Fruit fly (Drosophila melanogaster): ENCODE results near the gene CG14864.

Gene CG14864

dm6 chr3R:15268426-15268825, at the start of gene CG14864, which contains the start of gene Zip88E:
Gene CG14864 (minus strand): TSS chr3R:15268538.
Gene Zip88E (plus strand): TSS chr3R:15268662.
- no peak for TF ChIP-seq CG12768 (GFP tag; optimal IDR thresholded peaks at IDR 0.05)
- no peak for TF ChIP-seq CG7045 (GFP tag; optimal IDR thresholded peaks at IDR 0.05)
- TF ChIP-seq CG1620 (GFP tag; optimal IDR thresholded peaks at IDR 0.05) = no peak
- no peak for TF ChIP-seq pad (GFP tag; optimal IDR thresholded peaks at IDR 0.05)
- TF ChIP-seq bab1 (GFP tag; optimal IDR thresholded peaks at IDR 0.05) = peak; percentile 16
- TF ChIP-seq cnc (optimal IDR thresholded peaks at IDR 0.05) = no peak

- TF ChIP-seq CG7045 (GFP tag; optimal IDR thresholded peaks at IDR 0.05) = no peak
Observed at dm6 chr3R:15316326-15316725, 48.0 kb upstream of the CG14864 start, which contains the start of gene CG14866. Gene CG14866 (plus strand): TSS chr3R:15316471.

DNA sequence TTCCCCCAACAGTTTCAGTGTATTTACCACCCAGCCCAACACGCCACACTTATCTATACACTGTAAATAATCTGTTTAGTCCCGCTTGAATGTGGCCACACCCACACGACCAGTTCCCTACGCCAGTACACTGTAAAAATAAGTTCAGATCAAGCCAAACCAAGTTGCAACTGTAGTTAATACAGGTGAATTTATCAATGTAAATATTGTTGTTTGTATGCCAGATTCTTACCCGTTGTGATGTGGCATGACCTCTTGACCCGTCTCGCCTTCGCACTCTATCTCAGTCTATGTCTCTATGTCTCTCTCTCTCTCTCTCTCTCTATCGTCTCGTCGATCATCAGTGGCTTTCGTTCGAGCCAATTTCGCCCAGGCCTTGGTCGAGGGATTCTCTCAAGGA, 45.5 kb upstream of the CG14864 start:
- TF ChIP-seq pad (GFP tag; optimal IDR thresholded peaks at IDR 0.05) = no peak
- no peak for TF ChIP-seq cnc (optimal IDR thresholded peaks at IDR 0.05)
- no peak for TF ChIP-seq kay (GFP tag; ENCODE audit: borderline replicate concordance)
- no peak for TF ChIP-seq Crg-1 (GFP tag; optimal IDR thresholded peaks at IDR 0.05)
- TF ChIP-seq CG7101 (tag; optimal IDR thresholded peaks at IDR 0.05) = no peak
- no peak for TF ChIP-seq CG5204 (GFP tag; optimal IDR thresholded peaks at IDR 0.05)
- TF ChIP-seq Mnt (GFP tag; optimal IDR thresholded peaks at IDR 0.05) = no peak
- TF ChIP-seq bab1 (GFP tag; optimal IDR thresholded peaks at IDR 0.05) = no peak
- no peak for TF ChIP-seq CG12768 (GFP tag; optimal IDR thresholded peaks at IDR 0.05)
- TF ChIP-seq tj (GFP tag; optimal IDR thresholded peaks at IDR 0.05) = no peak
- no peak for TF ChIP-seq toe (GFP tag; optimal IDR thresholded peaks at IDR 0.05)
- TF ChIP-seq CG1620 (GFP tag; optimal IDR thresholded peaks at IDR 0.05) = no peak

- no peak for TF ChIP-seq pad (GFP tag; optimal IDR thresholded peaks at IDR 0.05)
- TF ChIP-seq CG33017 (tag; optimal IDR thresholded peaks at IDR 0.05) = no peak
- TF ChIP-seq CG11617 (GFP tag; optimal IDR thresholded peaks at IDR 0.05) = no peak
- TF ChIP-seq CG5204 (GFP tag; optimal IDR thresholded peaks at IDR 0.05) = no peak
- no peak for TF ChIP-seq kay (GFP tag; ENCODE audit: borderline replicate concordance)
- TF ChIP-seq Mnt (GFP tag; optimal IDR thresholded peaks at IDR 0.05) = no peak
- no peak for TF ChIP-seq Hr96 (GFP tag; optimal IDR thresholded peaks at IDR 0.05)
- TF ChIP-seq toe (GFP tag; optimal IDR thresholded peaks at IDR 0.05) = no peak
- no peak for TF ChIP-seq cnc (optimal IDR thresholded peaks at IDR 0.05)
Observed at dm6 chr3R:15310695-15311094, 42.4 kb upstream of the CG14864 start.

DNA sequence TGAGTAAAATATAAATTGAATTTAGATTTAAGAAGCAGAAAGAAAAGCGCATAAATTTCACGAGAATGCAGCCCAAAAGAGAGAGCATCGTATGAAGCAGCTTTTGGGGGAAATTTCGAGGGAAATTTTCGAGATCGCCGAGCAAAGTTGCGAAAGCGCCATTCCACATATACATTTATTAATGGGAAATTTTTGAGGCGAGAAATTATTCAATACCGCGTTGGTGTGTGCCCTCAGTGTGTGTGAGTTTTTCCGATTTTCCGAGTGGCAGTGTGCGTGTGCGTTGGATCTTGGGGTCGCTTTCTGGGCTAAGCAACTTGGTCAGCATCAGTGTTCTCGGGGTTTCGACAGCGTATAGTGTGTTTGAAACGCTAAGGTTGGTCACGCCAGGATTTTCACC, 41.6 kb upstream of the CG14864 start, which contains the start of gene Tm2:
Gene Tm2, plus strand, starts transcription at position 270 of the 400 bp plus-strand sequence.
- TF ChIP-seq CG7101 (tag; optimal IDR thresholded peaks at IDR 0.05) (no peak), Crg-1 (GFP tag; optimal IDR thresholded peaks at IDR 0.05) (no peak), CG14711 (tag; optimal IDR thresholded peaks at IDR 0.05) (no peak), cic (GFP tag; optimal IDR thresholded peaks at IDR 0.05) (no peak), tj (GFP tag; optimal IDR thresholded peaks at IDR 0.05) (no peak), toe (GFP tag; optimal IDR thresholded peaks at IDR 0.05) (no peak), bab1 (GFP tag; optimal IDR thresholded peaks at IDR 0.05) (no peak), cnc (optimal IDR thresholded peaks at IDR 0.05) (no peak), CG12768 (GFP tag; optimal IDR thresholded peaks at IDR 0.05) (no peak), Clk (GFP tag; optimal IDR thresholded peaks at IDR 0.05) (no peak), CG33017 (tag; optimal IDR thresholded peaks at IDR 0.05) (no peak), CG1620 (GFP tag; optimal IDR thresholded peaks at IDR 0.05) (no peak), pad (GFP tag; optimal IDR thresholded peaks at IDR 0.05) (no peak), Mnt (GFP tag; optimal IDR thresholded peaks at IDR 0.05) (no peak)

- TF ChIP-seq CG7101 (tag; optimal IDR thresholded peaks at IDR 0.05) (no peak), Mnt (GFP tag; optimal IDR thresholded peaks at IDR 0.05) (no peak), CG33017 (tag; optimal IDR thresholded peaks at IDR 0.05) (no peak), pad (GFP tag; optimal IDR thresholded peaks at IDR 0.05) (no peak), CG1620 (GFP tag; optimal IDR thresholded peaks at IDR 0.05) (no peak), ovo (GFP tag; optimal IDR thresholded peaks at IDR 0.05) (no peak), tj (GFP tag; optimal IDR thresholded peaks at IDR 0.05) (no peak), kay (GFP tag; ENCODE audit: borderline replicate concordance) (no peak), Clk (GFP tag; optimal IDR thresholded peaks at IDR 0.05) (no peak), cic (GFP tag; optimal IDR thresholded peaks at IDR 0.05) (no peak), bab1 (GFP tag; optimal IDR thresholded peaks at IDR 0.05) (no peak), CG14711 (tag; optimal IDR thresholded peaks at IDR 0.05) (no peak), CG11617 (GFP tag; optimal IDR thresholded peaks at IDR 0.05) (no peak), Crg-1 (GFP tag; optimal IDR thresholded peaks at IDR 0.05) (no peak), CG12768 (GFP tag; optimal IDR thresholded peaks at IDR 0.05) (no peak), toe (GFP tag; optimal IDR thresholded peaks at IDR 0.05) (no peak), CG7045 (GFP tag; optimal IDR thresholded peaks at IDR 0.05) (no peak), Hr96 (GFP tag; optimal IDR thresholded peaks at IDR 0.05) (no peak), CG5204 (GFP tag; optimal IDR thresholded peaks at IDR 0.05) (no peak), cnc (optimal IDR thresholded peaks at IDR 0.05) (no peak)
Observed at dm6 chr3R:15305246-15305645, 36.9 kb upstream of the CG14864 start.

DNA sequence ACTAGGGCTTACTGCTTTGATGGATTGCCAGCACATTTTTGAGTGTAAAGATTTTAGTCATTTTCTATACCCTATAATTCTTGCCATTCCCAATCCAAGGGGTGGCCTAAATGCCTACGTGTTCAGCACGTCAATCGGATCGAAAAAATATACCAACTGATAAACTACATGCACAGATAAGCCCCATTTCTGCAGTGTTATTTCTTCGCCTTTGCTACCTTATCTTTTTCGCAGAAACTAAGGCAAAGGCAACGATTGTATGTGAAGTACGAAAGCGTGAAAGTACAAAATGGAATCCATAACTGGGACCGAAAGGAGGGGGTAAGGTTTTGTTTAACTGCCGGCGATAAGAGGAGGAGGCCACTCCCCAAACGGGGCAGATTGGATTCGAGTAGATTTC, 29.6 kb upstream of the CG14864 start:
- TF ChIP-seq cic (GFP tag; optimal IDR thresholded peaks at IDR 0.05) = peak; percentile 50
- TF ChIP-seq Hr96 (GFP tag; optimal IDR thresholded peaks at IDR 0.05) = no peak
- peak; percentile 95 for TF ChIP-seq kay (GFP tag; ENCODE audit: borderline replicate concordance)
- peak; percentile 26 for TF ChIP-seq pad (GFP tag; optimal IDR thresholded peaks at IDR 0.05)
- TF ChIP-seq tj (GFP tag; optimal IDR thresholded peaks at IDR 0.05) = no peak
- TF ChIP-seq CG12768 (GFP tag; optimal IDR thresholded peaks at IDR 0.05) = peak; percentile 36
- peak; percentile 45 for TF ChIP-seq Mnt (GFP tag; optimal IDR thresholded peaks at IDR 0.05)
- TF ChIP-seq CG7045 (GFP tag; optimal IDR thresholded peaks at IDR 0.05) = no peak
